Worm (Caenorhabditis elegans) whole organism, L1 larva: ENCODE measurements around the gene nhr-27.

Experiments used
- dpl-1 ChIP-seq, 3 experiments: fragments of 150-350 bp in 2 of 3; sonication (generic microtip) in 1 of 3; optimal IDR thresholded peaks; 2 replicates each; lab custom pipeline; 2014 to 2017; ENCODE audit warnings: missing biosample characterization in 3 of 3, missing genetic modification characterization in 3 of 3, missing genetic modification reagents in 3 of 3
- jun-1 ChIP-seq: fragments of 150-350 bp; optimal IDR thresholded peaks from 2 replicates; lab custom pipeline; 2014; ENCODE audit warnings: missing biosample characterization, missing genetic modification reagents, missing genetic modification characterization
- lin-14 ChIP-seq: fragments of 200-800 bp; sonication (Bioruptor generic); optimal IDR thresholded peaks from 2 replicates; lab custom pipeline; 2018; ENCODE audit warnings: mild to moderate bottlenecking, missing genetic modification characterization, moderate library complexity, missing compliant biosample characterization
- mdl-1 ChIP-seq, 2 experiments: fragments of 150-350 bp; optimal IDR thresholded peaks; 2 replicates each; lab custom pipeline; 2014 to 2017; ENCODE audit warnings: missing biosample characterization in 2 of 2, missing genetic modification characterization in 2 of 2, inconsistent platforms in 1 of 2
- nhr-12 ChIP-seq: sonication (generic microtip); optimal IDR thresholded peaks from 2 replicates; lab custom pipeline; 2017; ENCODE audit warnings: missing biosample characterization, missing genetic modification characterization
- pqm-1 ChIP-seq: sonication (generic microtip); optimal IDR thresholded peaks from 3 replicates; lab custom pipeline; 2017; ENCODE audit warnings: missing biosample characterization, missing genetic modification characterization
- sup-37 ChIP-seq: fragments of 200-800 bp; sonication (Bioruptor generic); optimal IDR thresholded peaks from 2 replicates; lab custom pipeline; 2018; ENCODE audit warnings: mild to moderate bottlenecking, missing genetic modification characterization, missing compliant biosample characterization
- unc-62 ChIP-seq: fragments of 150-350 bp; optimal IDR thresholded peaks from 2 replicates; lab custom pipeline; 2014; ENCODE audit warnings: missing biosample characterization, missing genetic modification reagents, missing genetic modification characterization
- zag-1 ChIP-seq: fragments of 150-350 bp; optimal IDR thresholded peaks from 2 replicates; lab custom pipeline; 2014; ENCODE audit warnings: missing biosample characterization, missing genetic modification characterization
- zip-4 ChIP-seq: fragments of 200-800 bp; sonication (Bioruptor generic); optimal IDR thresholded peaks from 2 replicates; lab custom pipeline; 2018; ENCODE audit warnings: mild to moderate bottlenecking, missing genetic modification characterization, moderate library complexity, missing compliant biosample characterization

DNA sequence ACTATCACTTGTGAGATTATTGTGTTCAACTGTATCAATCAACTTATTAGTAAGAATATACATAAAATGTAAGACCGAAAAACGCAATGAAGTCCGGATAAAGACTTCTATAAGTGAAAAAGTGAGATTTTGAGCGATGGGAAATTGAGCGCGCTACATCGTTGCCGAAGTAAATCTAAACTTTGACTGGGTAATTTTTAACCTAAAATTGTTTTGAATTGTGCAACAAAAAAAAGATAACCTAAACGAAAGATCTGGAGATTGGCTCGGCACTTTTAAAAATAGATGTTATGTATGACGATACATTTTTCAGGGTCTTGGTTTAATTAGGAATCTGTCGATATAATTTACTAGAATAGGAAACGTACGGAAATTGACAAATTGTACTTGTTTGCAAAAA is 145.0 kb downstream of the nhr-27 start:
- TF ChIP-seq dpl-1 (GFP tag; optimal IDR thresholded peaks at IDR 0.05; lab: Kevin White, UChicago) = no peak
- no peak for TF ChIP-seq jun-1 (tag; lab: Kevin White, UChicago)
- TF ChIP-seq sup-37 = no peak
- no peak for TF ChIP-seq unc-62
- no peak for TF ChIP-seq mdl-1 (tag; optimal IDR thresholded peaks at IDR 0.05; lab: Kevin White, UChicago)
- TF ChIP-seq zag-1 = no peak
- no peak for TF ChIP-seq pqm-1 (tag; lab: Kevin White, UChicago)
- no peak for TF ChIP-seq nhr-12
- TF ChIP-seq zip-4 (GFP tag; lab: Kevin White, UChicago) = no peak
- TF ChIP-seq lin-14 = no peak
